Worm (Caenorhabditis elegans): ENCODE data around the gene srz-105.

The srz-105 gene

ce11 chrIV:16324589-16324988 lies at the start of gene srz-105:
srz-105 (plus strand) TSS chrIV:16324889.
- TF ChIP-seq drap-1 (GFP tag; optimal IDR thresholded peaks at IDR 0.05) (no peak), nhr-76 (tag; optimal IDR thresholded peaks at IDR 0.05) (no peak), mls-2 (tag; optimal IDR thresholded peaks at IDR 0.05) (no peak), nhr-28 (tag; optimal IDR thresholded peaks at IDR 0.05) (no peak), elt-3 (tag; optimal IDR thresholded peaks at IDR 0.05) (no peak), bed-3 (GFP tag; optimal IDR thresholded peaks at IDR 0.05) (no peak), mep-1 (tag; optimal IDR thresholded peaks at IDR 0.05) (no peak), nhr-2 (tag; optimal IDR thresholded peaks at IDR 0.05) (no peak), unc-39 (tag; optimal IDR thresholded peaks at IDR 0.05) (no peak), flh-1 (GFP tag; optimal IDR thresholded peaks at IDR 0.05) (no peak), ceh-39 (tag; optimal IDR thresholded peaks at IDR 0.05) (no peak), unc-62 (GFP tag; optimal IDR thresholded peaks at IDR 0.05) (no peak), lin-13 (tag; optimal IDR thresholded peaks at IDR 0.05) (no peak), snpc-4 (tag; optimal IDR thresholded peaks at IDR 0.05) (no peak), M03D4.4 (tag; optimal IDR thresholded peaks at IDR 0.05) (no peak), ham-2 (GFP tag; optimal IDR thresholded peaks at IDR 0.05) (no peak), tbx-8 (GFP tag; optimal IDR thresholded peaks at IDR 0.05) (no peak), cnd-1 (tag; optimal IDR thresholded peaks at IDR 0.05) (no peak)

DNA sequence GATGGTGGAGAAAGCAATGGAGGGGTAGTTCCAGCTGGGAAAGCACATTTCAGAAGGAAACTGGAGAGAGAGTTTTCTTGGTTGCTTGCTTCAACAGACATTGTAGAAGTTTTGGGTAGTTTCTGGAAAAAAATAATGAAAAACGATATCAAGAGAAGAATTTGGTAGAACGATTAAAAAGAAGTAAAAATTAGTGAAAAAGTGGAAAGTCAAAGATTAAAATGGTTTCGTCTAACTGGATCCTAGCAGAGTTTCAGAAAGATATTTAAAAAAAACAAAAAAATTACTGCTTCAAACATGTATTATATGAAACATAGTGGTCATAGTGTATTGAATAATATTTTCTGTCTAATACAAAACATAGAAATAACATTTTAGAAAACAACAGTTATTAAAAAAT lies 47.4 kb upstream of the srz-105 start, which contains the start of gene F38C2.7:
Gene F38C2.7 (minus strand): TSS at position 101 of the 400 bp plus-strand sequence.
- no peak for TF ChIP-seq sptf-1 (tag; optimal IDR thresholded peaks at IDR 0.05)
- no peak for TF ChIP-seq lin-13 (tag; optimal IDR thresholded peaks at IDR 0.05)
- no peak for TF ChIP-seq cnd-1 (tag; optimal IDR thresholded peaks at IDR 0.05)
- no peak for TF ChIP-seq hlh-1 (tag; optimal IDR thresholded peaks at IDR 0.05)
- TF ChIP-seq unc-120 (tag; optimal IDR thresholded peaks at IDR 0.05; ENCODE audit: poor library complexity, severe bottlenecking), result no peak
- no peak for TF ChIP-seq nhr-76 (tag; optimal IDR thresholded peaks at IDR 0.05)
- TF ChIP-seq elt-1 (tag; optimal IDR thresholded peaks at IDR 0.05; ENCODE audit: borderline replicate concordance, insufficient read depth), result no peak
- TF ChIP-seq ztf-11 (tag; optimal IDR thresholded peaks at IDR 0.05), result no peak

ce11 chrIV:16277902-16278301 lies 46.8 kb upstream of the srz-105 start, which contains the start of gene ccch-2:
ccch-2 (plus strand) TSS chrIV:16278202.
- TF ChIP-seq sem-2 (GFP tag; optimal IDR thresholded peaks at IDR 0.05) (no peak), drap-1 (GFP tag; optimal IDR thresholded peaks at IDR 0.05) (no peak), cnd-1 (tag; optimal IDR thresholded peaks at IDR 0.05) (no peak), bed-3 (GFP tag; optimal IDR thresholded peaks at IDR 0.05) (no peak), sptf-1 (tag; optimal IDR thresholded peaks at IDR 0.05) (no peak), nhr-2 (tag; optimal IDR thresholded peaks at IDR 0.05) (no peak), nhr-28 (tag; optimal IDR thresholded peaks at IDR 0.05) (no peak), nhr-76 (tag; optimal IDR thresholded peaks at IDR 0.05) (no peak), flh-1 (GFP tag; optimal IDR thresholded peaks at IDR 0.05) (no peak), zip-8 (tag; optimal IDR thresholded peaks at IDR 0.05) (no peak), mab-5 (tag; optimal IDR thresholded peaks at IDR 0.05) (no peak), ztf-11 (tag; optimal IDR thresholded peaks at IDR 0.05) (no peak), mls-2 (tag; optimal IDR thresholded peaks at IDR 0.05) (no peak), snpc-4 (tag; optimal IDR thresholded peaks at IDR 0.05) (no peak), ceh-39 (tag; optimal IDR thresholded peaks at IDR 0.05) (no peak), tbx-8 (GFP tag; optimal IDR thresholded peaks at IDR 0.05) (no peak), nhr-12 (tag; optimal IDR thresholded peaks at IDR 0.05) (no peak), pha-4 (tag; optimal IDR thresholded peaks at IDR 0.05) (no peak), lsy-2 (tag; optimal IDR thresholded peaks at IDR 0.05) (no peak)

DNA sequence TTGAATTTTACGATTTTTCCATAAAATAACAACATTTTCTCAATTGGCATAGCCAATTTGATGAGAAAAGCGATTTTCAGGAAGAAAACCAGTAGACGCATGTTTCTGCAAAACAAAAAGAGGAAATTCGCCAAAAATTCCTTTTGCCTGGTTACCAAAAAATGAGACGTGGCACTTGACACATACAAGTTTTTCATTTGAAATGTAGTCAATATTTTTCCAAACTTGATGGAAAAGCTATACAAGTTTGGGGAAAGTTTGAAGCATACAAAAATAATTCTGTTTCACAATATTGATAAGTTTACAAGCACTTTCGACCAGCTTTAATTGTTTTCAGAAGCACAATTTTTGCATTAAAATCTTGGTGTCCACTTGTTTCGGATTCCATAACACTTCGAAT lies 44.1 kb upstream of the srz-105 start, which contains the start of gene clec-191:
Gene clec-191 (minus strand): TSS at position 101 of the 400 bp plus-strand sequence.
- TF ChIP-seq snpc-4 (tag; optimal IDR thresholded peaks at IDR 0.05), result no peak
- no peak for TF ChIP-seq unc-120 (tag; optimal IDR thresholded peaks at IDR 0.05; ENCODE audit: poor library complexity, severe bottlenecking)
- TF ChIP-seq drap-1 (GFP tag; optimal IDR thresholded peaks at IDR 0.05), result no peak
- TF ChIP-seq lsy-2 (tag; optimal IDR thresholded peaks at IDR 0.05), result no peak
- no peak for TF ChIP-seq lin-32 (GFP tag; optimal IDR thresholded peaks at IDR 0.05)
- no peak for TF ChIP-seq hlh-1 (tag; optimal IDR thresholded peaks at IDR 0.05)
- no peak for TF ChIP-seq bed-3 (GFP tag; optimal IDR thresholded peaks at IDR 0.05)
- no peak for TF ChIP-seq M03D4.4 (tag; optimal IDR thresholded peaks at IDR 0.05)
- no peak for TF ChIP-seq ceh-83 (GFP tag; optimal IDR thresholded peaks at IDR 0.05)
- TF ChIP-seq ceh-43 (GFP tag; optimal IDR thresholded peaks at IDR 0.05), result no peak
- no peak for TF ChIP-seq ztf-11 (tag; optimal IDR thresholded peaks at IDR 0.05)
- TF ChIP-seq unc-62 (GFP tag; optimal IDR thresholded peaks at IDR 0.05), result no peak
- no peak for TF ChIP-seq flh-1 (GFP tag; optimal IDR thresholded peaks at IDR 0.05)

All from whole organism, mixed stage, embryonic.